Worm (Caenorhabditis elegans) whole organism, L4 larva: Measurements from ENCODE around the gene Y39B6A.5.

Experiments
- D1046.2 ChIP-seq: fragments of 200-800 bp; sonication (Bioruptor generic); IDR thresholded peaks from 2 replicates; pipeline ENCODE4 v1.3.6; 2022; ENCODE audit warnings: missing genetic modification characterization, missing compliant biosample characterization
- F10B5.3 ChIP-seq: sonication (generic microtip); optimal IDR thresholded peaks from 2 replicates; lab custom pipeline; 2016; ENCODE audit warnings: mild to moderate bottlenecking, missing genetic modification characterization, missing compliant biosample characterization
- F44E2.7 ChIP-seq: fragments of 200-800 bp; sonication (Bioruptor generic); IDR thresholded peaks from 2 replicates; pipeline ENCODE4 v2.1.2; 2022; ENCODE audit warnings: missing genetic modification characterization, missing compliant biosample characterization
- F49E8.2 ChIP-seq: sonication (generic microtip); optimal IDR thresholded peaks from 2 replicates; lab custom pipeline; 2016; ENCODE audit warnings: missing compliant biosample characterization, mild to moderate bottlenecking, missing genetic modification characterization, borderline replicate concordance
- T20F7.1 ChIP-seq: fragments of 200-800 bp; sonication (Bioruptor generic); optimal IDR thresholded peaks from 2 replicates; lab custom pipeline; 2018; ENCODE audit warnings: mild to moderate bottlenecking, missing genetic modification characterization, missing compliant biosample characterization
- Y105C5A.15 ChIP-seq: fragments of 200-800 bp; sonication (Bioruptor generic); IDR thresholded peaks from 2 replicates; pipeline ENCODE4 v1.3.6; 2022; ENCODE audit warnings: missing genetic modification characterization, missing compliant biosample characterization
- Y5F2A.4 ChIP-seq: fragments of 200-800 bp; sonication (Bioruptor generic); optimal IDR thresholded peaks from 2 replicates; lab custom pipeline; 2018; ENCODE audit warnings: mild to moderate bottlenecking, missing genetic modification characterization, missing compliant biosample characterization
- Y75B8A.6 ChIP-seq: fragments of 200-800 bp; sonication (Bioruptor generic); IDR thresholded peaks from 2 replicates; pipeline ENCODE4 v1.3.6; 2022; ENCODE audit warnings: missing genetic modification reagents, missing genetic modification characterization, missing compliant biosample characterization
- aha-1 ChIP-seq: fragments of 150-350 bp; peaks from one replicate; lab custom pipeline; 2014; ENCODE audit warnings: missing biosample characterization, missing genetic modification characterization
- ceh-32 ChIP-seq: sonication (generic microtip); optimal IDR thresholded peaks from 2 replicates; lab custom pipeline; 2016; ENCODE audit warnings: mild to moderate bottlenecking, missing genetic modification characterization, missing compliant biosample characterization; ENCODE audit not compliant: poor library complexity
- ceh-44 ChIP-seq: fragments of 200-800 bp; sonication (Bioruptor generic); IDR thresholded peaks from 2 replicates; pipeline ENCODE4 v1.3.6; 2022; ENCODE audit warnings: missing genetic modification reagents, missing genetic modification characterization, missing compliant biosample characterization
- ces-1 ChIP-seq: fragments of 150-350 bp; sonication (generic microtip); optimal IDR thresholded peaks from 4 replicates; lab custom pipeline; 2014; ENCODE audit warnings: missing biosample characterization, missing genetic modification reagents, missing genetic modification characterization
- cey-2 ChIP-seq: sonication (generic microtip); optimal IDR thresholded peaks from 3 replicates; lab custom pipeline; 2017; ENCODE audit warnings: missing genetic modification characterization, mild to moderate bottlenecking, missing compliant biosample characterization, antibody characterized with exemption, borderline replicate concordance; ENCODE audit not compliant: insufficient read depth
- daf-12 ChIP-seq: fragments of 150-350 bp; optimal IDR thresholded peaks from 2 replicates; lab custom pipeline; 2014; ENCODE audit warnings: missing biosample characterization, missing genetic modification reagents, missing genetic modification characterization
- daf-16 ChIP-seq, 3 experiments: sonication (generic microtip); optimal IDR thresholded peaks; 2 replicates each; lab custom pipeline; 2016 to 2017; ENCODE audit warnings: missing genetic modification characterization in 3 of 3, missing genetic modification reagents in 3 of 3, mild to moderate bottlenecking in 2 of 3, missing compliant biosample characterization in 2 of 3, missing biosample characterization in 1 of 3, moderate library complexity in 1 of 3
- daf-8 ChIP-seq: fragments of 200-800 bp; sonication (Bioruptor generic); IDR thresholded peaks from 2 replicates; pipeline ENCODE4 v1.3.6; 2022; ENCODE audit warnings: missing genetic modification characterization, missing compliant biosample characterization
- dmd-6 ChIP-seq: fragments of 200-800 bp; sonication (Bioruptor generic); IDR thresholded peaks from 2 replicates; pipeline ENCODE4 v1.3.6; 2022; ENCODE audit warnings: missing genetic modification reagents, missing genetic modification characterization, missing compliant biosample characterization
- dpl-1 ChIP-seq: fragments of 150-350 bp; optimal IDR thresholded peaks from 2 replicates; lab custom pipeline; 2014; ENCODE audit warnings: missing biosample characterization, missing genetic modification reagents, missing genetic modification characterization
- duxl-1 ChIP-seq: sonication (generic microtip); optimal IDR thresholded peaks from 2 replicates; lab custom pipeline; 2016; ENCODE audit warnings: mild to moderate bottlenecking, missing genetic modification characterization, moderate library complexity, missing compliant biosample characterization; ENCODE audit not compliant: poor library complexity
- dve-1 ChIP-seq: sonication (generic microtip); optimal IDR thresholded peaks from 2 replicates; lab custom pipeline; 2017; ENCODE audit warnings: antibody characterized with exemption, mild to moderate bottlenecking, missing genetic modification characterization, missing compliant biosample characterization; ENCODE audit not compliant: insufficient read depth
- egl-27 ChIP-seq: sonication (generic microtip); optimal IDR thresholded peaks from 3 replicates; lab custom pipeline; 2017; ENCODE audit warnings: missing biosample characterization, missing genetic modification reagents, missing genetic modification characterization
- egl-43 ChIP-seq: fragments of 200-800 bp; sonication (Bioruptor generic); IDR thresholded peaks from 2 replicates; pipeline ENCODE4 v1.3.6; 2022; ENCODE audit warnings: missing genetic modification reagents, missing genetic modification characterization, missing compliant biosample characterization
- fos-1 ChIP-seq: fragments of 150-350 bp; optimal IDR thresholded peaks from 2 replicates; lab custom pipeline; 2014; ENCODE audit warnings: missing biosample characterization, missing genetic modification characterization
- gei-8 ChIP-seq: fragments of 200-800 bp; sonication (Bioruptor generic); optimal IDR thresholded peaks from 2 replicates; lab custom pipeline; 2018; ENCODE audit warnings: mild to moderate bottlenecking, missing genetic modification characterization, missing compliant biosample characterization
- hif-1 ChIP-seq, 2 experiments: sonication (generic microtip); optimal IDR thresholded peaks; 2 replicates each; lab custom pipeline; 2016 to 2017; ENCODE audit warnings: missing compliant biosample characterization in 2 of 2, missing genetic modification characterization in 2 of 2, missing genetic modification reagents in 2 of 2, missing genotype in 2 of 2, mild to moderate bottlenecking in 1 of 2
- hlh-11 ChIP-seq: fragments of 200-800 bp; sonication (Bioruptor generic); optimal IDR thresholded peaks from 2 replicates; lab custom pipeline; 2018; ENCODE audit warnings: mild to moderate bottlenecking, missing genetic modification characterization, missing compliant biosample characterization
- hmg-1.1 ChIP-seq: fragments of 200-800 bp; sonication (Bioruptor generic); IDR thresholded peaks from 2 replicates; pipeline ENCODE4 v1.3.6; 2022; ENCODE audit warnings: missing genetic modification reagents, missing genetic modification characterization, missing compliant biosample characterization
- lin-1 ChIP-seq: fragments of 200-800 bp; sonication (Bioruptor generic); IDR thresholded peaks from 2 replicates; pipeline ENCODE4 v1.3.6; 2022; ENCODE audit warnings: missing genetic modification reagents, missing genetic modification characterization, missing compliant biosample characterization
- lin-15B ChIP-seq: fragments of 150-350 bp; sonication (generic microtip); optimal IDR thresholded peaks from 3 replicates; lab custom pipeline; 2014; ENCODE audit warnings: missing biosample characterization, missing genetic modification characterization
- lin-29 ChIP-seq: fragments of 200-800 bp; sonication (Bioruptor generic); IDR thresholded peaks from 2 replicates; pipeline ENCODE4 v1.3.6; 2022; ENCODE audit warnings: missing genetic modification reagents, missing genetic modification characterization, missing compliant biosample characterization
- lir-3 ChIP-seq: sonication (generic microtip); optimal IDR thresholded peaks from 2 replicates; lab custom pipeline; 2016; ENCODE audit warnings: mild to moderate bottlenecking, missing genetic modification characterization, missing compliant biosample characterization
- madf-9 ChIP-seq: fragments of 200-800 bp; sonication (Bioruptor generic); conservative IDR thresholded peaks from 2 replicates; pipeline ENCODE4 v1.3.6; 2022; ENCODE audit warnings: missing genetic modification reagents, missing genetic modification characterization, missing compliant biosample characterization
- mdl-1 ChIP-seq, 2 experiments: fragments of 150-350 bp in 1 of 2; sonication (generic microtip) in 1 of 2; optimal IDR thresholded peaks; 2 replicates each; lab custom pipeline; 2014 to 2017; ENCODE audit warnings: missing biosample characterization in 2 of 2, missing genetic modification characterization in 2 of 2
- mxl-2 ChIP-seq: fragments of 200-800 bp; sonication (Bioruptor generic); conservative IDR thresholded peaks from 2 replicates; pipeline ENCODE4 v1.3.6; 2022; ENCODE audit warnings: missing genetic modification reagents, missing genetic modification characterization, missing compliant biosample characterization
- mxl-3 ChIP-seq: fragments of 200-800 bp; sonication (Bioruptor generic); optimal IDR thresholded peaks from 2 replicates; lab custom pipeline; 2018; ENCODE audit warnings: mild to moderate bottlenecking, missing genetic modification characterization, missing compliant biosample characterization
- nhr-102 ChIP-seq: sonication (generic microtip); optimal IDR thresholded peaks from 2 replicates; lab custom pipeline; 2016; ENCODE audit warnings: mild to moderate bottlenecking, missing genetic modification characterization, moderate library complexity, missing compliant biosample characterization
- nhr-111 ChIP-seq: fragments of 200-800 bp; sonication (Bioruptor generic); optimal IDR thresholded peaks from 2 replicates; lab custom pipeline; 2018; ENCODE audit warnings: mild to moderate bottlenecking, missing genetic modification characterization, missing compliant biosample characterization
- nhr-237 ChIP-seq: sonication (generic microtip); optimal IDR thresholded peaks from 2 replicates; lab custom pipeline; 2017; ENCODE audit warnings: missing biosample characterization, missing genetic modification characterization
- nhr-25 ChIP-seq: sonication (generic microtip); optimal IDR thresholded peaks from 2 replicates; lab custom pipeline; 2017; ENCODE audit warnings: missing genetic modification characterization, mild to moderate bottlenecking, missing compliant biosample characterization, antibody characterized with exemption, moderate library complexity, borderline replicate concordance; ENCODE audit not compliant: insufficient read depth
- nhr-76 ChIP-seq: fragments of 150-350 bp; optimal IDR thresholded peaks from 2 replicates; lab custom pipeline; 2014; ENCODE audit warnings: missing biosample characterization, missing genetic modification characterization
- snpc-4 ChIP-seq: fragments of 150-350 bp; optimal IDR thresholded peaks from 2 replicates; lab custom pipeline; 2014; ENCODE audit warnings: missing biosample characterization, missing genetic modification characterization
- spr-1 ChIP-seq: sonication (generic microtip); optimal IDR thresholded peaks from 2 replicates; lab custom pipeline; 2016; ENCODE audit warnings: mild to moderate bottlenecking, missing genetic modification characterization, missing compliant biosample characterization
- spr-3 ChIP-seq: fragments of 200-800 bp; sonication (Bioruptor generic); optimal IDR thresholded peaks from 2 replicates; lab custom pipeline; 2018; ENCODE audit warnings: mild to moderate bottlenecking, missing genetic modification characterization, missing compliant biosample characterization
- unc-62 ChIP-seq, 3 experiments: fragments of 150-350 bp in 1 of 3; sonication (generic microtip); optimal IDR thresholded peaks in 2 of 3; peaks in 1 of 3; 1 replicate in 1 of 3; 2 replicates in 2 of 3; lab custom pipeline; 2014 to 2017; ENCODE audit warnings: missing biosample characterization in 3 of 3, missing genetic modification characterization in 3 of 3, missing genetic modification reagents in 3 of 3, missing genotype in 1 of 3
- vab-7 ChIP-seq: fragments of 200-800 bp; sonication (Bioruptor generic); IDR thresholded peaks from 2 replicates; pipeline ENCODE4 v1.3.6; 2022; ENCODE audit warnings: missing genetic modification reagents, missing genetic modification characterization, missing compliant biosample characterization
- zfp-3 ChIP-seq: fragments of 200-800 bp; sonication (Bioruptor generic); conservative IDR thresholded peaks from 2 replicates; pipeline ENCODE4 v1.3.6; 2022; ENCODE audit warnings: missing genetic modification reagents, missing genetic modification characterization, missing compliant biosample characterization
- ztf-7 ChIP-seq: fragments of 150-350 bp; optimal IDR thresholded peaks from 2 replicates; lab custom pipeline; 2014; ENCODE audit warnings: missing biosample characterization, missing genetic modification characterization

The Y39B6A.5 gene

ce11 chrV:19206911-19207310, 48.2 kb upstream of the Y39B6A.5 start (continued):
- TF ChIP-seq gei-8 (no peak), fos-1 (tag; lab: Kevin White, UChicago) (no peak), Y5F2A.4 (GFP tag; lab: Kevin White, UChicago) (no peak), snpc-4 (no peak), lir-3 (tag; lab: Kevin White, UChicago) (no peak), daf-16 (GFP tag; optimal IDR thresholded peaks at IDR 0.05; lab: Kevin White, UChicago) (no peak), daf-16 (tag; optimal IDR thresholded peaks at IDR 0.05; lab: Kevin White, UChicago) (peak; percentile 75), lin-15B (tag; lab: Kevin White, UChicago) (no peak), nhr-102 (tag; lab: Kevin White, UChicago) (peak; percentile 9), F44E2.7 (GFP tag; lab: Robert Waterston, UW) (no peak), aha-1 (tag; lab: Kevin White, UChicago) (no peak), spr-3 (GFP tag; lab: Kevin White, UChicago) (no peak)

ce11 chrV:19205450-19205849, 46.8 kb upstream of the Y39B6A.5 start:
- TF ChIP-seq Y105C5A.15, result no peak
- TF ChIP-seq duxl-1 (tag; lab: Kevin White, UChicago), result no peak
- no peak for TF ChIP-seq spr-1
- peak; percentile 88 for TF ChIP-seq dmd-6 (GFP tag; lab: Robert Waterston, UW)
- no peak for TF ChIP-seq ces-1 (GFP tag; lab: Kevin White, UChicago)
- TF ChIP-seq lin-15B (tag; lab: Kevin White, UChicago), result no peak
- TF ChIP-seq D1046.2, result no peak
- TF ChIP-seq hmg-1.1, result no peak
- no peak for TF ChIP-seq F49E8.2 (tag; lab: Kevin White, UChicago)
- TF ChIP-seq nhr-25, result no peak
- TF ChIP-seq ztf-7 (tag; lab: Kevin White, UChicago), result no peak
- TF ChIP-seq daf-12 (tag; lab: Kevin White, UChicago), result no peak
- TF ChIP-seq egl-43 (GFP tag; lab: Robert Waterston, UW), result no peak
- TF ChIP-seq F10B5.3 (tag; lab: Kevin White, UChicago), result no peak
- no peak for TF ChIP-seq dpl-1 (GFP tag; lab: Kevin White, UChicago)
- no peak for TF ChIP-seq unc-62 (GFP tag; optimal IDR thresholded peaks at IDR 0.05 in 1 of 2; lab: Kevin White, UChicago)
- no peak for TF ChIP-seq unc-62 (tag; optimal IDR thresholded peaks at IDR 0.05; lab: Kevin White, UChicago)
- TF ChIP-seq nhr-237, result no peak
- TF ChIP-seq lir-3 (tag; lab: Kevin White, UChicago), result no peak
- no peak for TF ChIP-seq madf-9
- no peak for TF ChIP-seq gei-8
- TF ChIP-seq daf-8 (GFP tag; lab: Robert Waterston, UW), result no peak
- TF ChIP-seq mxl-2 (GFP tag; lab: Robert Waterston, UW), result 0 out of 2 replicates have a peak, but pooled peaks have one; percentile 29
- peak in 1 of 2 experiments; percentile 2 for TF ChIP-seq hif-1 (tag; optimal IDR thresholded peaks at IDR 0.05; lab: Kevin White, UChicago)
- TF ChIP-seq cey-2, result no peak
- TF ChIP-seq vab-7 (GFP tag; lab: Robert Waterston, UW), result no peak
- TF ChIP-seq ceh-44 (GFP tag; lab: Robert Waterston, UW), result no peak
- TF ChIP-seq mdl-1 (tag; optimal IDR thresholded peaks at IDR 0.05; lab: Kevin White, UChicago), result peak in 1 of 2 experiments; percentile 65
- TF ChIP-seq Y75B8A.6 (GFP tag; lab: Robert Waterston, UW), result no peak
- TF ChIP-seq lin-1 (GFP tag; lab: Robert Waterston, UW), result 0 out of 2 replicates have a peak, but pooled peaks have one; percentile 54
- TF ChIP-seq zfp-3 (GFP tag; lab: Robert Waterston, UW), result no peak
- no peak for TF ChIP-seq nhr-76 (tag; lab: Kevin White, UChicago)
- TF ChIP-seq mxl-3 (GFP tag; lab: Kevin White, UChicago), result peak; percentile 49
- TF ChIP-seq lin-29 (GFP tag; lab: Robert Waterston, UW), result no peak
- peak; percentile 72 for TF ChIP-seq dve-1 (tag; lab: Kevin White, UChicago)
- no peak for TF ChIP-seq T20F7.1 (GFP tag; lab: Kevin White, UChicago)
- TF ChIP-seq daf-16 (GFP tag; optimal IDR thresholded peaks at IDR 0.05; lab: Kevin White, UChicago), result no peak
- peak; percentile 74 for TF ChIP-seq daf-16 (tag; optimal IDR thresholded peaks at IDR 0.05; lab: Kevin White, UChicago)
- no peak for TF ChIP-seq nhr-111
- TF ChIP-seq ceh-32 (tag; lab: Kevin White, UChicago), result no peak
- peak; percentile 87 for TF ChIP-seq hlh-11 (tag; lab: Kevin White, UChicago)
- TF ChIP-seq egl-27 (tag; lab: Kevin White, UChicago), result no peak
